Worm (Caenorhabditis elegans) whole organism, L2 larva: ENCODE measurements around the gene rnf-121.

Experiments used
- C34F6.9 ChIP-seq: fragments of 150-350 bp; optimal IDR thresholded peaks from 2 replicates; lab custom pipeline; 2014; ENCODE audit warnings: missing biosample characterization, missing genetic modification characterization
- F13H6.1 ChIP-seq: sonication (generic microtip); optimal IDR thresholded peaks from 2 replicates; lab custom pipeline; 2016; ENCODE audit warnings: missing genetic modification characterization, missing compliant biosample characterization
- R02D3.7 ChIP-seq: fragments of 150-350 bp; optimal IDR thresholded peaks from 2 replicates; lab custom pipeline; 2014; ENCODE audit warnings: missing biosample characterization, missing genetic modification characterization
- Y55F3AM.14 ChIP-seq: fragments of 200-800 bp; sonication (Bioruptor generic); optimal IDR thresholded peaks from 2 replicates; lab custom pipeline; 2018; ENCODE audit warnings: mild to moderate bottlenecking, missing genetic modification characterization, missing compliant biosample characterization
- ZK546.5 ChIP-seq: sonication (generic microtip); optimal IDR thresholded peaks from 2 replicates; lab custom pipeline; 2017; ENCODE audit warnings: missing biosample characterization, missing genetic modification characterization
- alr-1 ChIP-seq: fragments of 150-350 bp; optimal IDR thresholded peaks from 2 replicates; lab custom pipeline; 2014; ENCODE audit warnings: missing biosample characterization, missing genetic modification characterization
- aly-2 ChIP-seq: fragments of 150-350 bp; optimal IDR thresholded peaks from 2 replicates; lab custom pipeline; 2014; ENCODE audit warnings: missing biosample characterization, missing genetic modification characterization
- ama-1 ChIP-seq: fragments of 150-350 bp; optimal IDR thresholded peaks from 2 replicates; lab custom pipeline; 2018; ENCODE audit warnings: inconsistent platforms
- blmp-1 ChIP-seq: sonication (generic microtip); optimal IDR thresholded peaks from 2 replicates; lab custom pipeline; 2017; ENCODE audit warnings: missing genetic modification characterization, mild to moderate bottlenecking, missing compliant biosample characterization, antibody characterized with exemption, moderate library complexity; ENCODE audit not compliant: insufficient read depth
- ceh-16 ChIP-seq: fragments of 150-350 bp; optimal IDR thresholded peaks from 2 replicates; lab custom pipeline; 2014; ENCODE audit warnings: missing biosample characterization, missing genetic modification characterization
- ceh-82 ChIP-seq: fragments of 150-350 bp; optimal IDR thresholded peaks from 2 replicates; lab custom pipeline; 2014; ENCODE audit warnings: missing biosample characterization, missing genetic modification characterization
- crh-2 ChIP-seq: sonication (generic microtip); optimal IDR thresholded peaks from 2 replicates; lab custom pipeline; 2017; ENCODE audit warnings: missing biosample characterization, missing genetic modification characterization
- dmd-4 ChIP-seq: sonication (generic microtip); optimal IDR thresholded peaks from 2 replicates; lab custom pipeline; 2017; ENCODE audit warnings: missing biosample characterization, missing genetic modification characterization
- egl-27 ChIP-seq: sonication (generic microtip); optimal IDR thresholded peaks from 3 replicates; lab custom pipeline; 2017; ENCODE audit warnings: missing biosample characterization, missing genetic modification reagents, missing genetic modification characterization
- elt-1 ChIP-seq: fragments of 150-350 bp; optimal IDR thresholded peaks from 2 replicates; lab custom pipeline; 2014; ENCODE audit warnings: missing biosample characterization, missing genetic modification characterization
- elt-3 ChIP-seq: sonication (generic microtip); optimal IDR thresholded peaks from 2 replicates; lab custom pipeline; 2017; ENCODE audit warnings: missing biosample characterization, missing genetic modification characterization
- fos-1 ChIP-seq: fragments of 150-350 bp; optimal IDR thresholded peaks from 2 replicates; lab custom pipeline; 2014; ENCODE audit warnings: missing biosample characterization, missing genetic modification characterization
- gmeb-1 ChIP-seq: fragments of 150-350 bp; optimal IDR thresholded peaks from 2 replicates; lab custom pipeline; 2014; ENCODE audit warnings: missing biosample characterization, missing genetic modification characterization
- lin-11 ChIP-seq: fragments of 150-350 bp; sonication (generic microtip); optimal IDR thresholded peaks from 2 replicates; lab custom pipeline; 2014; ENCODE audit warnings: missing biosample characterization, missing genetic modification characterization, inconsistent platforms, mixed read lengths
- lin-13 ChIP-seq: fragments of 150-350 bp; optimal IDR thresholded peaks from 2 replicates; lab custom pipeline; 2014; ENCODE audit warnings: missing biosample characterization, missing genetic modification reagents, missing genetic modification characterization
- lin-39 ChIP-seq: fragments of 150-350 bp; optimal IDR thresholded peaks from 2 replicates; lab custom pipeline; 2014; ENCODE audit warnings: missing biosample characterization, missing genetic modification reagents, missing genetic modification characterization
- lsy-2 ChIP-seq, 2 experiments: fragments of 150-350 bp in 1 of 2; sonication (generic microtip) in 1 of 2; optimal IDR thresholded peaks; 2 replicates each; lab custom pipeline; 2014 to 2017; ENCODE audit warnings: missing biosample characterization in 2 of 2, missing genetic modification characterization in 2 of 2
- mab-5 ChIP-seq: fragments of 150-350 bp; optimal IDR thresholded peaks from 2 replicates; lab custom pipeline; 2014; ENCODE audit warnings: missing biosample characterization, missing genetic modification characterization
- mbf-1 ChIP-seq: sonication (generic microtip); optimal IDR thresholded peaks from 2 replicates; lab custom pipeline; 2017; ENCODE audit warnings: missing biosample characterization, missing genetic modification characterization
- mdl-1 ChIP-seq, 2 experiments: fragments of 150-350 bp in 1 of 2; sonication (generic microtip) in 1 of 2; optimal IDR thresholded peaks; 2 replicates each; lab custom pipeline; 2017; ENCODE audit warnings: missing biosample characterization in 2 of 2, missing genetic modification characterization in 2 of 2
- nhr-10 ChIP-seq: sonication (generic microtip); optimal IDR thresholded peaks from 2 replicates; lab custom pipeline; 2017; ENCODE audit warnings: missing biosample characterization, missing genetic modification characterization
- nhr-11 ChIP-seq: fragments of 150-350 bp; optimal IDR thresholded peaks from 2 replicates; lab custom pipeline; 2014; ENCODE audit warnings: missing biosample characterization, missing genetic modification characterization
- nhr-12 ChIP-seq: fragments of 150-350 bp; optimal IDR thresholded peaks from 2 replicates; lab custom pipeline; 2014; ENCODE audit warnings: missing biosample characterization, missing genetic modification characterization
- nhr-21 ChIP-seq: fragments of 150-350 bp; optimal IDR thresholded peaks from 2 replicates; lab custom pipeline; 2014; ENCODE audit warnings: missing biosample characterization, missing genetic modification characterization
- nhr-23 ChIP-seq: fragments of 150-350 bp; optimal IDR thresholded peaks from 2 replicates; lab custom pipeline; 2014; ENCODE audit warnings: missing biosample characterization, missing genetic modification reagents, missing genetic modification characterization
- nhr-25 ChIP-seq: fragments of 150-350 bp; sonication (generic microtip); optimal IDR thresholded peaks from 3 replicates; lab custom pipeline; 2014; ENCODE audit warnings: missing biosample characterization, missing genetic modification characterization
- nhr-6 ChIP-seq: fragments of 150-350 bp; optimal IDR thresholded peaks from 2 replicates; lab custom pipeline; 2014; ENCODE audit warnings: missing biosample characterization, missing genetic modification characterization
- nhr-77 ChIP-seq: fragments of 150-350 bp; optimal IDR thresholded peaks from 2 replicates; lab custom pipeline; 2014; ENCODE audit warnings: missing biosample characterization, missing genetic modification characterization
- peb-1 ChIP-seq: fragments of 150-350 bp; optimal IDR thresholded peaks from 2 replicates; lab custom pipeline; 2014; ENCODE audit warnings: missing biosample characterization, missing genetic modification characterization
- sem-4 ChIP-seq: fragments of 150-350 bp; optimal IDR thresholded peaks from 2 replicates; lab custom pipeline; 2014; ENCODE audit warnings: missing biosample characterization, missing genetic modification reagents, missing genetic modification characterization
- skn-1 ChIP-seq: sonication (generic microtip); optimal IDR thresholded peaks from 2 replicates; lab custom pipeline; 2017; ENCODE audit warnings: missing biosample characterization, missing genetic modification characterization
- sma-3 ChIP-seq: sonication (generic microtip); optimal IDR thresholded peaks from 2 replicates; lab custom pipeline; 2016; ENCODE audit warnings: missing genetic modification reagents, missing genetic modification characterization, missing compliant biosample characterization
- sma-9 ChIP-seq, 2 experiments: fragments of 150-350 bp in 1 of 2; sonication (generic microtip) in 1 of 2; optimal IDR thresholded peaks; 2 replicates each; lab custom pipeline; 2014 to 2016; ENCODE audit warnings: missing genetic modification characterization in 2 of 2, mild to moderate bottlenecking in 1 of 2, missing biosample characterization in 1 of 2, missing compliant biosample characterization in 1 of 2, missing genetic modification reagents in 1 of 2, moderate library complexity in 1 of 2
- snpc-4 ChIP-seq: fragments of 150-350 bp; optimal IDR thresholded peaks from 2 replicates; lab custom pipeline; 2014; ENCODE audit warnings: missing biosample characterization, missing genetic modification characterization
- unc-39 ChIP-seq: fragments of 150-350 bp; optimal IDR thresholded peaks from 2 replicates; lab custom pipeline; 2014; ENCODE audit warnings: missing biosample characterization, missing genetic modification characterization
- unc-55 ChIP-seq: fragments of 150-350 bp; sonication (generic microtip); optimal IDR thresholded peaks from 3 replicates; lab custom pipeline; 2014; ENCODE audit warnings: missing biosample characterization, missing genetic modification reagents, missing genetic modification characterization
- unc-62 ChIP-seq: fragments of 150-350 bp; optimal IDR thresholded peaks from 2 replicates; lab custom pipeline; 2014; ENCODE audit warnings: missing biosample characterization, missing genetic modification reagents, missing genetic modification characterization
- zag-1 ChIP-seq: fragments of 150-350 bp; optimal IDR thresholded peaks from 2 replicates; lab custom pipeline; 2014; ENCODE audit warnings: missing biosample characterization, missing genetic modification characterization
- ztf-1 ChIP-seq: fragments of 200-800 bp; sonication (Bioruptor generic); conservative IDR thresholded peaks from 2 replicates; pipeline ENCODE4 v1.3.6; 2022; ENCODE audit warnings: missing genetic modification characterization, missing compliant biosample characterization
- ztf-11 ChIP-seq: sonication (generic microtip); optimal IDR thresholded peaks from 2 replicates; lab custom pipeline; 2017; ENCODE audit warnings: missing biosample characterization, missing genetic modification characterization
- ztf-4 ChIP-seq: fragments of 150-350 bp; optimal IDR thresholded peaks from 2 replicates; lab custom pipeline; 2014; ENCODE audit warnings: missing biosample characterization, missing genetic modification characterization

rnf-121 gene

ce11 chrIII:4204072-4204471, 33.3 kb upstream of the rnf-121 start, which contains the start of the genes pelo-1 and R74.7 (continued):
- TF ChIP-seq snpc-4 (tag; lab: Kevin White, UChicago) (no peak), aly-2 (tag; lab: Kevin White, UChicago) (no peak), nhr-11 (tag; lab: Kevin White, UChicago) (no peak), ztf-1 (GFP tag; lab: Robert Waterston, UW) (no peak), ztf-11 (tag; lab: Kevin White, UChicago) (no peak), nhr-77 (tag; lab: Kevin White, UChicago) (no peak), fos-1 (peak; percentile 12), nhr-23 (no peak), sem-4 (no peak), zag-1 (no peak), egl-27 (tag; lab: Kevin White, UChicago) (no peak), ama-1 (no peak), gmeb-1 (tag; lab: Kevin White, UChicago) (peak; percentile 6), nhr-25 (tag; lab: Kevin White, UChicago) (peak; percentile 5), elt-1 (tag; lab: Kevin White, UChicago) (no peak), dmd-4 (tag; lab: Kevin White, UChicago) (no peak), Y55F3AM.14 (GFP tag; lab: Kevin White, UChicago) (no peak), lin-11 (tag; lab: Kevin White, UChicago) (no peak), mbf-1 (tag; lab: Kevin White, UChicago) (no peak), skn-1 (tag; lab: Kevin White, UChicago) (no peak), lin-13 (GFP tag; lab: Kevin White, UChicago) (no peak)

ce11 chrIII:4196988-4197384, 26.2 kb upstream of the rnf-121 start, which contains the start of gene asd-1:
Gene asd-1 (plus strand): TSS chrIII:4197285.
- TF ChIP-seq nhr-12 (tag; lab: Kevin White, UChicago): no peak
- TF ChIP-seq blmp-1: no peak
- TF ChIP-seq ceh-82 (tag; lab: Kevin White, UChicago): no peak
- TF ChIP-seq mbf-1 (tag; lab: Kevin White, UChicago): no peak

- TF ChIP-seq nhr-25 (tag; lab: Kevin White, UChicago) (no peak), blmp-1 (no peak), F13H6.1 (tag; lab: Kevin White, UChicago) (peak; percentile 22), elt-3 (tag; lab: Kevin White, UChicago) (no peak), gmeb-1 (tag; lab: Kevin White, UChicago) (no peak), alr-1 (tag; lab: Kevin White, UChicago) (no peak), dmd-4 (tag; lab: Kevin White, UChicago) (no peak), lin-39 (tag; lab: Kevin White, UChicago) (no peak), ztf-4 (tag; lab: Kevin White, UChicago) (no peak), nhr-6 (tag; lab: Kevin White, UChicago) (no peak), Y55F3AM.14 (GFP tag; lab: Kevin White, UChicago) (no peak), lin-11 (tag; lab: Kevin White, UChicago) (peak; percentile 47), egl-27 (tag; lab: Kevin White, UChicago) (no peak), R02D3.7 (tag; lab: Kevin White, UChicago) (no peak), lin-13 (GFP tag; lab: Kevin White, UChicago) (peak; percentile 46), sem-4 (no peak), sma-9 (GFP tag; optimal IDR thresholded peaks at IDR 0.05; lab: Kevin White, UChicago) (peak; percentile 60), sma-9 (tag; optimal IDR thresholded peaks at IDR 0.05; lab: Kevin White, UChicago) (no peak), ceh-16 (tag; lab: Kevin White, UChicago) (no peak), ztf-11 (tag; lab: Kevin White, UChicago) (no peak), snpc-4 (tag; lab: Kevin White, UChicago) (no peak), mab-5 (tag; lab: Kevin White, UChicago) (peak; percentile 44), skn-1 (tag; lab: Kevin White, UChicago) (no peak), crh-2 (tag; lab: Kevin White, UChicago) (peak; percentile 77), nhr-77 (tag; lab: Kevin White, UChicago) (no peak), unc-55 (GFP tag; lab: Kevin White, UChicago) (peak; percentile 88), peb-1 (no peak), ztf-1 (GFP tag; lab: Robert Waterston, UW) (no peak), unc-62 (no peak), nhr-10 (tag; lab: Kevin White, UChicago) (no peak), nhr-21 (tag; lab: Kevin White, UChicago) (peak; percentile 22), nhr-12 (tag; lab: Kevin White, UChicago) (no peak), sma-3 (GFP tag; lab: Kevin White, UChicago) (no peak), mdl-1 (tag; optimal IDR thresholded peaks at IDR 0.05; lab: Kevin White, UChicago) (peak; percentile 89 to 91), ama-1 (peak; percentile 46), aly-2 (tag; lab: Kevin White, UChicago) (no peak), nhr-11 (tag; lab: Kevin White, UChicago) (no peak), ZK546.5 (no peak), unc-39 (tag; lab: Kevin White, UChicago) (no peak), C34F6.9 (peak; percentile 89), nhr-23 (no peak), ceh-82 (tag; lab: Kevin White, UChicago) (no peak), lsy-2 (tag; optimal IDR thresholded peaks at IDR 0.05; lab: Kevin White, UChicago) (peak; percentile 28 to 80)
Measured at ce11 chrIII:4196301-4196987, 25.7 kb upstream of the rnf-121 start.
